Fruit fly (Drosophila melanogaster) whole organism, embryonic: Measurements from ENCODE around the gene Polr1C.

ENCODE experiments used
- Blimp-1 ChIP-seq: fragments of 200-800 bp; sonication (Bioruptor generic); optimal IDR thresholded peaks from 3 replicates; lab custom pipeline; 2018; ENCODE audit warnings: missing biosample characterization, missing genetic modification characterization, mild to moderate bottlenecking, moderate library complexity, missing genetic modification reagents
- BtbVII ChIP-seq: fragments of 200-800 bp; sonication (Bioruptor generic); optimal IDR thresholded peaks from 3 replicates; lab custom pipeline; 2017; ENCODE audit warnings: missing biosample characterization, mild to moderate bottlenecking, missing genetic modification characterization
- CG10979 ChIP-seq: fragments of 200-800 bp; sonication (Bioruptor generic); optimal IDR thresholded peaks from 2 replicates; lab custom pipeline; 2018; ENCODE audit warnings: missing biosample characterization, mild to moderate bottlenecking, missing genetic modification characterization, moderate library complexity
- CG11398 ChIP-seq: fragments of 200-800 bp; sonication (Bioruptor generic); optimal IDR thresholded peaks from 2 replicates; lab custom pipeline; 2016; ENCODE audit warnings: missing biosample characterization, missing genetic modification characterization
- CG1233 ChIP-seq: fragments of 200-800 bp; sonication (Bioruptor generic); optimal IDR thresholded peaks from 4 replicates; lab custom pipeline; 2018; ENCODE audit warnings: missing biosample characterization, mild to moderate bottlenecking, missing genetic modification characterization
- CG12744 ChIP-seq: fragments of 200-800 bp; sonication (Bioruptor generic); optimal IDR thresholded peaks from 2 replicates; lab custom pipeline; 2016; ENCODE audit warnings: missing biosample characterization, missing genetic modification characterization
- CG1792 ChIP-seq: fragments of 200-800 bp; sonication (Bioruptor generic); optimal IDR thresholded peaks from 2 replicates; lab custom pipeline; 2016; ENCODE audit warnings: missing biosample characterization, missing genetic modification characterization
- CG1832 ChIP-seq: fragments of 200-800 bp; sonication (Bioruptor generic); optimal IDR thresholded peaks from 2 replicates; lab custom pipeline; 2017; ENCODE audit warnings: missing biosample characterization, mild to moderate bottlenecking, missing genetic modification characterization, inconsistent platforms
- CG30403 ChIP-seq: fragments of 200-800 bp; sonication (Bioruptor generic); optimal IDR thresholded peaks from 3 replicates; lab custom pipeline; 2016; ENCODE audit warnings: missing biosample characterization, missing genetic modification characterization
- CG31388 ChIP-seq: fragments of 200-800 bp; sonication (Bioruptor generic); optimal IDR thresholded peaks from 2 replicates; lab custom pipeline; 2016; ENCODE audit warnings: missing biosample characterization, missing genetic modification characterization
- CG31441 ChIP-seq: fragments of 200-800 bp; sonication (Bioruptor generic); IDR thresholded peaks from 2 replicates; pipeline ENCODE4 v1.3.6; 2022; ENCODE audit warnings: missing biosample characterization, missing genetic modification characterization
- CG3838 ChIP-seq: fragments of 200-800 bp; sonication (Bioruptor generic); optimal IDR thresholded peaks from 3 replicates; lab custom pipeline; 2016; ENCODE audit warnings: missing biosample characterization, missing genetic modification characterization
- CG3995 ChIP-seq: fragments of 200-800 bp; sonication (Bioruptor generic); optimal IDR thresholded peaks from 3 replicates; lab custom pipeline; 2016; ENCODE audit warnings: missing biosample characterization, missing genetic modification characterization
- CG42726 ChIP-seq: fragments of 200-800 bp; sonication (Bioruptor generic); IDR thresholded peaks from 2 replicates; pipeline ENCODE4 v1.3.6; 2022; ENCODE audit warnings: missing biosample characterization, missing genetic modification characterization; ENCODE audit not compliant: partially characterized antibody
- CG43689 ChIP-seq: fragments of 200-800 bp; sonication (Bioruptor generic); IDR thresholded peaks from 2 replicates; pipeline ENCODE4 v1.3.6; 2022; ENCODE audit warnings: missing biosample characterization, missing genetic modification characterization
- CG5180 ChIP-seq: fragments of 200-800 bp; sonication (Bioruptor generic); optimal IDR thresholded peaks from 3 replicates; lab custom pipeline; 2017; ENCODE audit warnings: missing biosample characterization, missing genetic modification characterization, mild to moderate bottlenecking, moderate library complexity, missing genetic modification reagents
- CG6175 ChIP-seq: fragments of 200-800 bp; sonication (Bioruptor generic); IDR thresholded peaks from 3 replicates; pipeline ENCODE4 v1.3.6; 2022; ENCODE audit warnings: missing biosample characterization, missing genetic modification characterization
- CG7745 ChIP-seq: fragments of 200-800 bp; sonication (Bioruptor generic); optimal IDR thresholded peaks from 2 replicates; lab custom pipeline; 2018; ENCODE audit warnings: missing biosample characterization, mild to moderate bottlenecking, missing genetic modification characterization, moderate library complexity
- CG9215 ChIP-seq: fragments of 200-800 bp; sonication (Bioruptor generic); IDR thresholded peaks from 2 replicates; pipeline ENCODE4 v1.3.6; 2022; ENCODE audit warnings: missing biosample characterization, missing genetic modification characterization
- CTCF ChIP-seq: fragments of 200-800 bp; sonication (Bioruptor generic); optimal IDR thresholded peaks from 2 replicates; lab custom pipeline; 2017; ENCODE audit warnings: missing biosample characterization, mild to moderate bottlenecking, missing genetic modification characterization, moderate library complexity
- Dip3 ChIP-seq: fragments of 200-800 bp; sonication (Bioruptor generic); optimal IDR thresholded peaks from 3 replicates; lab custom pipeline; 2016; ENCODE audit warnings: missing biosample characterization, missing genetic modification characterization
- Dref ChIP-seq: fragments of 200-800 bp; sonication (Bioruptor generic); IDR thresholded peaks from 2 replicates; pipeline ENCODE4 v1.3.6; 2022; ENCODE audit warnings: missing biosample characterization, missing genetic modification characterization
- HHEX ChIP-seq: fragments of 200-800 bp; sonication (Bioruptor generic); optimal IDR thresholded peaks from 3 replicates; lab custom pipeline; 2017; ENCODE audit warnings: missing biosample characterization, mild to moderate bottlenecking, missing genetic modification characterization, missing genetic modification reagents
- Hand ChIP-seq: fragments of 200-800 bp; sonication (Bioruptor generic); optimal IDR thresholded peaks from 2 replicates; lab custom pipeline; 2017; ENCODE audit warnings: mild to moderate bottlenecking, missing biosample characterization, missing genetic modification reagents, missing genetic modification characterization
- HmgZ ChIP-seq: fragments of 200-800 bp; sonication (Bioruptor generic); optimal IDR thresholded peaks from 2 replicates; lab custom pipeline; 2018; ENCODE audit warnings: missing biosample characterization, mild to moderate bottlenecking, missing genetic modification characterization
- Lhr ChIP-seq: fragments of 200-800 bp; sonication (Bioruptor generic); optimal IDR thresholded peaks from 3 replicates; lab custom pipeline; 2017; ENCODE audit warnings: mild to moderate bottlenecking, missing biosample characterization, missing genetic modification reagents, missing genetic modification characterization
- NFAT ChIP-seq: fragments of 200-800 bp; sonication (Bioruptor generic); IDR thresholded peaks from 2 replicates; pipeline ENCODE4 v1.3.6; 2022; ENCODE audit warnings: missing biosample characterization, missing genetic modification characterization
- Vsx1 ChIP-seq: fragments of 200-800 bp; sonication (Bioruptor generic); optimal IDR thresholded peaks from 2 replicates; lab custom pipeline; 2017; ENCODE audit warnings: missing biosample characterization, mild to moderate bottlenecking, missing genetic modification characterization, missing genetic modification reagents
- ato ChIP-seq: fragments of 200-800 bp; sonication (Bioruptor generic); IDR thresholded peaks from 2 replicates; pipeline ENCODE4 v1.3.6; 2022; ENCODE audit warnings: missing biosample characterization, missing genetic modification characterization; ENCODE audit not compliant: partially characterized antibody
- eve ChIP-seq, 2 experiments: fragments of >200 bp; optimal IDR thresholded peaks; 2 replicates each; lab custom pipeline; 2017; ENCODE audit warnings: missing biosample characterization in 2 of 2, missing genetic modification characterization in 2 of 2
- fu2 ChIP-seq: fragments of 200-800 bp; sonication (Bioruptor generic); optimal IDR thresholded peaks from 2 replicates; lab custom pipeline; 2016; ENCODE audit warnings: missing biosample characterization, missing genetic modification characterization
- grau ChIP-seq: fragments of 200-800 bp; optimal IDR thresholded peaks from 3 replicates; lab custom pipeline; 2019; ENCODE audit warnings: missing biosample characterization, mild to moderate bottlenecking, missing genetic modification characterization, moderate library complexity
- gsb ChIP-seq: fragments of 200-800 bp; sonication (Bioruptor generic); IDR thresholded peaks from 2 replicates; pipeline ENCODE4 v1.3.6; 2022; ENCODE audit warnings: missing biosample characterization, missing genetic modification characterization
- hb ChIP-seq: fragments of 200-800 bp; sonication (Bioruptor generic); IDR thresholded peaks from 3 replicates; pipeline ENCODE4 v1.3.6; 2022; ENCODE audit warnings: missing biosample characterization, missing genetic modification characterization; ENCODE audit not compliant: partially characterized antibody
- inv ChIP-seq: fragments of 200-800 bp; sonication (Bioruptor generic); IDR thresholded peaks from 2 replicates; pipeline ENCODE4 v1.3.6; 2022; ENCODE audit warnings: missing biosample characterization, missing genetic modification characterization; ENCODE audit not compliant: partially characterized antibody
- mld ChIP-seq: fragments of 200-800 bp; sonication (Bioruptor generic); IDR thresholded peaks from 3 replicates; pipeline ENCODE4 v1.3.6; 2022; ENCODE audit warnings: missing biosample characterization, missing genetic modification characterization; ENCODE audit not compliant: partially characterized antibody
- nau ChIP-seq: fragments of 200-800 bp; sonication (Bioruptor generic); optimal IDR thresholded peaks from 3 replicates; lab custom pipeline; 2017; ENCODE audit warnings: missing biosample characterization, mild to moderate bottlenecking, missing genetic modification characterization, missing genetic modification reagents
- pita ChIP-seq: fragments of 200-800 bp; sonication (Bioruptor generic); optimal IDR thresholded peaks from 2 replicates; lab custom pipeline; 2017; ENCODE audit warnings: missing biosample characterization, mild to moderate bottlenecking, missing genetic modification characterization
- pnt ChIP-seq: fragments of 200-800 bp; sonication (Bioruptor generic); optimal IDR thresholded peaks from 3 replicates; lab custom pipeline; 2016; ENCODE audit warnings: missing biosample characterization, missing genetic modification characterization
- psq ChIP-seq: fragments of 200-800 bp; sonication (Bioruptor generic); optimal IDR thresholded peaks from 2 replicates; lab custom pipeline; 2017; ENCODE audit warnings: missing biosample characterization, missing genetic modification characterization
- ro ChIP-seq: fragments of 200-800 bp; sonication (Bioruptor generic); IDR thresholded peaks from 2 replicates; pipeline ENCODE4 v1.3.6; 2022; ENCODE audit warnings: missing biosample characterization, missing genetic modification characterization
- sima ChIP-seq: fragments of 200-800 bp; sonication (Bioruptor generic); optimal IDR thresholded peaks from 2 replicates; lab custom pipeline; 2016; ENCODE audit warnings: missing biosample characterization, missing genetic modification characterization
- slp2 ChIP-seq: fragments of 200-800 bp; sonication (Bioruptor generic); optimal IDR thresholded peaks from 2 replicates; lab custom pipeline; 2016; ENCODE audit warnings: missing biosample characterization, missing genetic modification characterization
- tap ChIP-seq: fragments of 200-800 bp; optimal IDR thresholded peaks from 3 replicates; lab custom pipeline; 2019; ENCODE audit warnings: missing biosample characterization, mild to moderate bottlenecking, missing genetic modification characterization, moderate library complexity
- vvl ChIP-seq: fragments of 200-800 bp; sonication (Bioruptor generic); IDR thresholded peaks from 2 replicates; pipeline ENCODE4 v1.3.6; 2022; ENCODE audit warnings: missing biosample characterization, missing genetic modification characterization

The Polr1C gene

DNA sequence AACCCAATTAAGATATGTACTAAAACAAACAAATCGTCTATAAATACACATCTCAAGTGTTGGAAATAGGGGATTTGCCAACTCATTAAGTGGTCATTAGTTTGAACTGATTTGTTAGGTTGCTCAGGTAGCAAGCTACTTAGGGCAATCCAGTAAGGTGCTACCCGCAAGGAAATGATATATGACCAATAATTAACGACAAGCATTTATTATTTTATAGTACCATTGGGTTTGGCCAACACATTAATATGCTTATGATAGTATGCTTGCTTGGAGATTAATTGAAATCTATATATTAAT is 27.0 kb downstream of the Polr1C start (continued):
- TF ChIP-seq Vsx1 (GFP tag; lab: Kevin White, UChicago) (peak; percentile 71), CG12744 (GFP tag; lab: Kevin White, UChicago) (no peak), HHEX (peak; percentile 2)

DNA sequence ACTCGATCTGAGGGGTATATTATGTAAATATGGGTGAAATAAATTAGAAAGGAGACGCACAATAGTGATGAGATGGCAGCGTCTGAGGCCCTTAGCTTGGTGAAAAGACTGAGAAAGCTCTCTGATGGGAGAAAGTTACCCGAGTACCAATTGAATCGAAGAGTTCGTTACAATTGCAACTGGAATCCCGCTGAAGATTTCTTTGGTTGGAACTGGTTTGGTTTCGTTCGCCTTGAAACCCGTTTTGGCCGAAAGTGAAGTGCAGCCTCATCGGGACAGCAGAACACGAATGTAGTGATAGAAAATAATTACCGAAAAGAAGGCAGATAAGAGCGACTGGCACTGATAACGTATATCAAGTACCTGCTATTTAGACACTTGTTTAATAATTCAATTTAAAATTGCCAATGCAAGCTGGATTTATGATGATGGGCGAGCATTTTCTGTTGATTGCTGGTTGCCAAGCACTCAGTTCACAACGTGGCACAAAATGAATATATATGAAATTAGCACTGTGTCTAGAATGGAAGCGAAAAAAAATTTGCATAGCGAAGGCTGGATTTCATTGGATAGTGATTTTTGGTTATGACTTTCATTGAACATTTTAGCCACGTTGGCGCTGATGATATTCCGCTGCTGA is 27.6 kb downstream of the Polr1C start:
- TF ChIP-seq CG7745 (tag; lab: Kevin White, UChicago) (no peak), vvl (peak; percentile 51; the same call in 1 of the 2 replicates), eve (GFP tag; optimal IDR thresholded peaks at IDR 0.05; lab: Kevin White, UChicago) (peak in 1 of 2 experiments; percentile 69), ato (0 out of 2 replicates have a peak, but pooled peaks have one; percentile 9), Blimp-1 (GFP tag; lab: Kevin White, UChicago) (peak; percentile 71), CG3838 (no peak), CG31441 (no peak)
- TF ChIP-seq, all 482 proteins: peak for 4

DNA sequence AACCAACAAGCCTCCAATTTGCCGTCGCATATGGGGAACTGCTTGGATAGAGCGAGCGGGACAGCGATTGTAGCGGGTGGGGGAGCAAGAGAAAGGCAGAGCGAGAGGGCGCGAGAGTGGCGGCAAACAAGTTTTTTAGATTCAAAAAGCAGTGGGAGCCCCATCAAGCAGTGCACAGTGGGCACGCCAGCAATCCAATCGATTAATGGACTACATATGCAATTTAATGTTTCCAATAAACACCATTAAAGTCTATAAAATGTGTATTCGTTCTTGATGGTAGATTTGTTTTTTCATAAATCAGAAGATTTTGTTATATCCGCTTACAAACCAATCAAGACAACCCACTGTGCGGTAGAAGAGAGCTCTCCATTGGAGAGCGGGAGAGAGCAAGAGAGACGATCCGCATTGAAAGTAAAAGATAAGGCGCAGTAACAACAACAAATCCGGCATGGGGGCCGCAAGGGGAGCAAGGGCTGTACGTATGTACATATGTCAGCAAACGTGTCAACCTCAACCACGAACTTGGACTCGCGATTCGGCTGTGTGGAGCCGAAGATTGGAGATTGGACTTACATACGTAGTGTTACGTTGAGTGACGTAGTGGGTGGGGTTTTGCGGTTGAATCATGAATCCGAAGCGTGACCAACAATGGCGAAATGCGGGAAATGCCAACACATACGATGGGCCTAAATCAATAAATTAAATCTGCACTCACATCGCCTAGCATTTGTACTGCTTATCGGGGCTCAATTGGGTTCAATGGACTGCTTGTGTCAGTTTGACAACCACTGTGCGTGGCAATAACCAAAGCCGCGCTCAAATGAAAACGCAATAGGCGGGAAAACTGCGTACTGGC is 28.8 kb downstream of the Polr1C start:
- TF ChIP-seq CG9215 (peak; percentile 98), hb (peak; percentile 81; the same call in 1 of the 3 replicates), HmgZ (tag; lab: Kevin White, UChicago) (peak; percentile 99), Lhr (GFP tag; lab: Kevin White, UChicago) (peak; percentile 97), CG1792 (GFP tag; lab: Kevin White, UChicago) (peak; percentile 99), CG30403 (GFP tag; lab: Kevin White, UChicago) (peak; percentile 99), psq (GFP tag; lab: Kevin White, UChicago) (peak; percentile 95), sima (peak; percentile 97), CG3995 (peak; percentile 82), CG5180 (GFP tag; lab: Kevin White, UChicago) (peak; percentile 93), CTCF (GFP tag; lab: Kevin White, UChicago) (peak; percentile 72), inv (GFP tag; lab: Robert Waterston, UW) (peak; percentile 62), Hand (GFP tag; lab: Kevin White, UChicago) (peak; percentile 94), CG31441 (peak; percentile 99), mld (GFP tag; lab: Robert Waterston, UW) (0 out of 3 replicates have a peak, but pooled peaks have one; percentile 25), CG1233 (peak; percentile 99), pnt (peak; percentile 99), BtbVII (peak; percentile 98), grau (peak; percentile 98), fu2 (GFP tag; lab: Kevin White, UChicago) (peak; percentile 99), Dref (GFP tag; lab: Robert Waterston, UW) (no peak; the same call in 1 of the 2 replicates), ro (peak; percentile 99), gsb (GFP tag; lab: Robert Waterston, UW) (peak; percentile 98), CG11398 (peak; percentile 99), CG31388 (GFP tag; lab: Kevin White, UChicago) (peak; percentile 98), pita (GFP tag; lab: Kevin White, UChicago) (no peak), CG6175 (GFP tag; lab: Robert Waterston, UW) (peak; percentile 98), tap (peak; percentile 98), CG42726 (GFP tag; lab: Robert Waterston, UW) (peak; percentile 68; the same call in 1 of the 2 replicates), CG43689 (GFP tag; lab: Robert Waterston, UW) (peak; percentile 98), Dip3 (peak; percentile 99), CG10979 (tag; lab: Kevin White, UChicago) (peak; percentile 99), CG1832 (peak; percentile 95), nau (GFP tag; lab: Kevin White, UChicago) (peak; percentile 98), NFAT (peak; percentile 99), slp2 (GFP tag; lab: Kevin White, UChicago) (peak; percentile 99)
